Worm (Caenorhabditis elegans) whole organism, young adult: Measurements from ENCODE around the gene F58B6.1.
"Not testable (repeated sequence)": the region's sequence is repeated elsewhere in the genome, so short reads cannot be mapped to it uniquely, and the experiment has no call there.

Source experiments
- attf-6 ChIP-seq: fragments of 200-800 bp; sonication (Bioruptor generic); IDR thresholded peaks from 2 replicates; pipeline ENCODE4 v1.3.6; 2022; ENCODE audit warnings: missing genetic modification reagents, missing genetic modification characterization, missing compliant biosample characterization
- cebp-1 ChIP-seq, 2 experiments: fragments of 200-800 bp in 1 of 2; sonication (Bioruptor generic) in 1 of 2; sonication (generic microtip) in 1 of 2; IDR thresholded peaks in 1 of 2; optimal IDR thresholded peaks in 1 of 2; 2 replicates each; pipeline versions ENCODE4 v1.3.6 to Lab custom; 2017 to 2022; ENCODE audit warnings: missing compliant biosample characterization in 2 of 2, missing genetic modification characterization in 2 of 2, mild to moderate bottlenecking in 1 of 2, missing genetic modification reagents in 1 of 2, moderate library complexity in 1 of 2
- cebp-2 ChIP-seq: fragments of 200-800 bp; sonication (Bioruptor generic); IDR thresholded peaks from 2 replicates; pipeline ENCODE4 v1.3.6; 2022; ENCODE audit warnings: missing genetic modification characterization, missing compliant biosample characterization
- dox-1 ChIP-seq: fragments of 200-800 bp; sonication (Bioruptor generic); IDR thresholded peaks from 2 replicates; pipeline ENCODE4 v1.3.6; 2022; ENCODE audit warnings: missing genetic modification reagents, missing genetic modification characterization, missing compliant biosample characterization
- egl-18 ChIP-seq: fragments of 200-800 bp; sonication (Bioruptor generic); IDR thresholded peaks from 2 replicates; pipeline ENCODE4 v1.3.6; 2022; ENCODE audit warnings: missing genetic modification reagents, missing genetic modification characterization, missing compliant biosample characterization
- egrh-3 ChIP-seq: fragments of 200-800 bp; sonication (Bioruptor generic); IDR thresholded peaks from 2 replicates; pipeline ENCODE4 v1.3.6; 2022; ENCODE audit warnings: missing genetic modification reagents, missing genetic modification characterization, missing compliant biosample characterization
- hmg-1.2 ChIP-seq: fragments of 200-800 bp; sonication (Bioruptor generic); IDR thresholded peaks from 2 replicates; pipeline ENCODE4 v1.3.6; 2022; ENCODE audit warnings: missing genetic modification reagents, missing genetic modification characterization, missing compliant biosample characterization
- hsf-1 ChIP-seq: fragments of 200-800 bp; sonication (Bioruptor generic); IDR thresholded peaks from 2 replicates; pipeline ENCODE4 v1.3.6; 2022; ENCODE audit warnings: missing genetic modification reagents, missing genetic modification characterization, missing compliant biosample characterization
- lin-26 ChIP-seq: fragments of 200-800 bp; sonication (Bioruptor generic); IDR thresholded peaks from 2 replicates; pipeline ENCODE4 v1.3.6; 2022; ENCODE audit warnings: missing genetic modification reagents, missing genetic modification characterization, missing compliant biosample characterization
- madf-6 ChIP-seq: fragments of 200-800 bp; sonication (Bioruptor generic); IDR thresholded peaks from 2 replicates; pipeline ENCODE4 v1.3.6; 2022; ENCODE audit warnings: missing genetic modification reagents, missing genetic modification characterization, missing compliant biosample characterization
- nfyb-1 ChIP-seq: fragments of 200-800 bp; sonication (Bioruptor generic); IDR thresholded peaks from 2 replicates; pipeline ENCODE4 v1.3.6; 2022; ENCODE audit warnings: missing genetic modification reagents, missing genetic modification characterization, missing compliant biosample characterization
- snpc-1.3 ChIP-seq: sonication (generic microtip); optimal IDR thresholded peaks from 2 replicates; lab custom pipeline; 2017; ENCODE audit warnings: missing genetic modification characterization, mild to moderate bottlenecking, missing compliant biosample characterization, antibody characterized with exemption, moderate library complexity, missing genotype, missing genetic modification reagents; ENCODE audit not compliant: insufficient read depth
- tbx-9 ChIP-seq: sonication (generic microtip); optimal IDR thresholded peaks from 2 replicates; lab custom pipeline; 2016; ENCODE audit warnings: borderline replicate concordance, missing genetic modification characterization, inconsistent platforms, missing compliant biosample characterization
- zfh-2 ChIP-seq: fragments of 200-800 bp; sonication (Bioruptor generic); conservative IDR thresholded peaks from 2 replicates; pipeline ENCODE4 v1.3.6; 2022; ENCODE audit warnings: missing genetic modification reagents, missing genetic modification characterization, missing compliant biosample characterization
- ztf-25 ChIP-seq: fragments of 200-800 bp; sonication (Bioruptor generic); IDR thresholded peaks from 2 replicates; pipeline ENCODE4 v1.3.6; 2022; ENCODE audit warnings: missing genetic modification reagents, missing genetic modification characterization, missing compliant biosample characterization

F58B6.1 gene

DNA sequence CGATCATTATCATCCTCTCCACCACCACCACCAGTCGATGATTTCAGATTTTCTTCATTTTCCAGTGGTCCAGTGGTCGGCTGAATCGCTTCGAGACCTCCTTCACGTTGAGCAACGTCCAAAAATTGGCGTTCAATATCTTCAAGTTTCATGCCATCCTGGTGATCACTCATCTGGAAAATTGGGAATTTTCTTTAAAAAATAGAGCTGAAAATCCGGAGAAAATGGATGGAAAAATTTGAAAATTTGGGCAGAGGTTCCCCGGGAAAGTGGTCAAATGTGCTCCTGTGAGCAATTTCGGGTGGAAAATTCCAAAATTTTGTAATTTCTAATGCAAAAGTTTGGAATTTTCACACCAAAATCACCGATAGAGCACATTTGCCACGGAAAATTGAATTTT lies 39.3 kb downstream of the F58B6.1 start, which contains the start of gene uaf-1:
uaf-1 (minus strand) TSS at position 173 of the 400 bp plus-strand sequence.
- TF ChIP-seq attf-6 (GFP tag; lab: Robert Waterston, UW) (0 out of 2 replicates have a peak, but pooled peaks have one; percentile 28), cebp-1 (GFP tag; IDR thresholded peaks at IDR 0.05; lab: Robert Waterston, UW) (0 out of 2 replicates have a peak, but pooled peaks have one; percentile 18), dox-1 (GFP tag; lab: Robert Waterston, UW) (peak; percentile 65), madf-6 (GFP tag; lab: Robert Waterston, UW) (peak; percentile 44; the same call in 1 of the 2 replicates), lin-26 (peak; percentile 29; the same call in 1 of the 2 replicates), nfyb-1 (GFP tag; lab: Robert Waterston, UW) (peak; percentile 59; the same call in 1 of the 2 replicates), ztf-25 (GFP tag; lab: Robert Waterston, UW) (0 out of 2 replicates have a peak, but pooled peaks have one; percentile 65)
- TF ChIP-seq cebp-1 (tag; optimal IDR thresholded peaks at IDR 0.05; lab: Kevin White, UChicago), result not testable (repeated sequence)

DNA sequence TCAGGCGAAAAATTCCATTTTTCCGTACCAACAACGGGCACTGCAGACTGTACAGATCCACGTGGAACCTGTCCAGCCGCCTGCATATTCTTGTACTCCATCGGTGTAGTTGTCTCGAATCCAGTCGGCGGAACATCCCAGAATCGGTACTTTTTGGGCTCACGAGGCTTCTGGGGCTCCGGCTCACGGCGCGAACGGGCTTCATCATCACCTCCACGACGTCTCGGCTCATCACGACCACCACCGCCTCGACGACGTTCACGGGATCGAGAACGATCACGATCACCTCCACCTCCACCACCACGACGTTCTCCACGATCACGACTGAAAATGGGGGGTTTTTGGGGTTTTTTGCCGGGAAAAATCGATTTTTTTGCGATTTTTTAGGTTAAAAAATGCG lies 41.6 kb downstream of the F58B6.1 start:
- TF ChIP-seq egl-18 (GFP tag; lab: Robert Waterston, UW) (no peak), hsf-1 (GFP tag; lab: Robert Waterston, UW) (no peak), hmg-1.2 (GFP tag; lab: Robert Waterston, UW) (no peak), tbx-9 (no peak), zfh-2 (peak; percentile 59), snpc-1.3 (tag; lab: Kevin White, UChicago) (no peak), cebp-2 (GFP tag; lab: Robert Waterston, UW) (0 out of 2 replicates have a peak, but pooled peaks have one; percentile 23), egrh-3 (0 out of 2 replicates have a peak, but pooled peaks have one; percentile 15)
